Worm (Caenorhabditis elegans) whole organism, L4 larva: ENCODE measurements around the gene natc-2.

ENCODE experiments used
- F10B5.3 ChIP-seq: sonication (generic microtip); optimal IDR thresholded peaks from 2 replicates; lab custom pipeline; 2016; ENCODE audit warnings: mild to moderate bottlenecking, missing genetic modification characterization, missing compliant biosample characterization
- F37D6.2 ChIP-seq: sonication (generic microtip); optimal IDR thresholded peaks from 2 replicates; lab custom pipeline; 2016; ENCODE audit warnings: mild to moderate bottlenecking, missing genetic modification characterization, missing compliant biosample characterization
- madf-5 ChIP-seq, 2 experiments: fragments of 200-800 bp; sonication (Bioruptor generic); IDR thresholded peaks; 2 replicates each; pipeline ENCODE4 v1.3.6; 2022; ENCODE audit warnings: missing compliant biosample characterization in 2 of 2, missing genetic modification characterization in 2 of 2
- pha-4 ChIP-seq, 2 experiments: fragments of 150-350 bp in 1 of 2; fragments of 200-800 bp in 1 of 2; sonication (Bioruptor generic) in 1 of 2; IDR thresholded peaks in 1 of 2; optimal IDR thresholded peaks in 1 of 2; 2 replicates each; pipeline versions ENCODE4 v1.3.6 to Lab custom; 2014 to 2022; ENCODE audit warnings: missing genetic modification characterization in 2 of 2, missing genetic modification reagents in 2 of 2, missing biosample characterization in 1 of 2, missing compliant biosample characterization in 1 of 2
- unc-62 ChIP-seq, 3 experiments: fragments of 150-350 bp in 1 of 3; sonication (generic microtip); optimal IDR thresholded peaks in 2 of 3; peaks in 1 of 3; 1 replicate in 1 of 3; 2 replicates in 2 of 3; lab custom pipeline; 2014 to 2017; ENCODE audit warnings: missing biosample characterization in 3 of 3, missing genetic modification characterization in 3 of 3, missing genetic modification reagents in 3 of 3, missing genotype in 1 of 3
- ztf-11 ChIP-seq: fragments of 150-350 bp; optimal IDR thresholded peaks from 2 replicates; lab custom pipeline; 2014; ENCODE audit warnings: missing biosample characterization, missing genetic modification characterization
- ztf-7 ChIP-seq: fragments of 150-350 bp; optimal IDR thresholded peaks from 2 replicates; lab custom pipeline; 2014; ENCODE audit warnings: missing biosample characterization, missing genetic modification characterization

DNA sequence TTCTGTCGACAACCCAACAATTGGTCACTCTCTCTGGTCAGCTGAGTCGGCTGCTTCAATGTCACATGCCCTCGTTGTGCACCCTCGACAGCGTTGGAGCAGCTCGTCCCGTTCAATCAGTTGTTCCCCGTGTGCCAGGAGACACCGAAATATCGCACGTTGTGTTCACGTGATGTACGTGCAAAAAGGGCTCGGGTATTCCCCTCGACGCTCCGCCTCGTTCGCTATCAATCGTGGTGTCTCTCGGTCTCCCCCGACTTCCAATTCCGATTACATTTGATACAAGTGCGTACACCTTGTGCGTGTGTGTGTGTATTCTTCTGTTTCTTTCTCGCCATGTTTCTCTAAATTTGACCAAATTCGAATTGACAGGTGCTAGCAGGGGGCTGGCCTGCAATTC is 2.4 kb upstream of the natc-2 start:
- TF ChIP-seq pha-4 (GFP tag; IDR thresholded peaks at IDR 0.05; lab: Robert Waterston, UW) (no peak; the same call in 1 of the 2 replicates), pha-4 (tag; optimal IDR thresholded peaks at IDR 0.05; lab: Kevin White, UChicago) (no peak), ztf-7 (tag; lab: Kevin White, UChicago) (no peak), ztf-11 (tag; lab: Kevin White, UChicago) (no peak), unc-62 (GFP tag; optimal IDR thresholded peaks at IDR 0.05 in 1 of 2; lab: Kevin White, UChicago) (peak in 1 of 2 experiments; percentile 93), unc-62 (tag; optimal IDR thresholded peaks at IDR 0.05; lab: Kevin White, UChicago) (no peak), madf-5 (GFP tag; IDR thresholded peaks at IDR 0.05; lab: Robert Waterston, UW) (no peak), F10B5.3 (tag; lab: Kevin White, UChicago) (no peak), F37D6.2 (tag; lab: Kevin White, UChicago) (no peak)
